Fruit fly (Drosophila melanogaster) whole organism, pupa: ENCODE measurements around the gene CG14324.

ENCODE experiments used
- CG10348 ChIP-seq: fragments of 200-800 bp; sonication (Bioruptor generic); IDR thresholded peaks from 2 replicates; pipeline ENCODE4 v1.3.6; 2022; ENCODE audit warnings: missing biosample characterization, missing genetic modification characterization
- CG12605 ChIP-seq: fragments of 200-800 bp; sonication (Bioruptor generic); IDR thresholded peaks from 2 replicates; pipeline ENCODE4 v1.3.6; 2022; ENCODE audit warnings: missing biosample characterization, missing genetic modification characterization
- CG13204 ChIP-seq: fragments of 200-800 bp; sonication (Bioruptor generic); optimal IDR thresholded peaks from 2 replicates; lab custom pipeline; 2018; ENCODE audit warnings: missing biosample characterization, mild to moderate bottlenecking, missing genetic modification characterization, moderate library complexity
- CG14655 ChIP-seq: fragments of 200-800 bp; sonication (Bioruptor generic); optimal IDR thresholded peaks from 3 replicates; lab custom pipeline; 2017; ENCODE audit warnings: mild to moderate bottlenecking, missing biosample characterization, missing genetic modification reagents, missing genetic modification characterization
- CG15710 ChIP-seq: fragments of 200-800 bp; sonication (Bioruptor generic); optimal IDR thresholded peaks from 2 replicates; lab custom pipeline; 2018; ENCODE audit warnings: missing biosample characterization, mild to moderate bottlenecking, missing genetic modification characterization, moderate library complexity
- CG17806 ChIP-seq: fragments of 200-800 bp; sonication (Bioruptor generic); optimal IDR thresholded peaks from 2 replicates; lab custom pipeline; 2018; ENCODE audit warnings: missing biosample characterization, mild to moderate bottlenecking, missing genetic modification characterization, moderate library complexity
- CG32121 ChIP-seq: fragments of 200-800 bp; sonication (Bioruptor generic); IDR thresholded peaks from 2 replicates; pipeline ENCODE4 v1.3.6; 2022; ENCODE audit warnings: missing biosample characterization, missing genetic modification characterization
- CG34367 ChIP-seq: fragments of 200-800 bp; sonication (Bioruptor generic); optimal IDR thresholded peaks from 2 replicates; lab custom pipeline; 2018; ENCODE audit warnings: missing biosample characterization, mild to moderate bottlenecking, missing genetic modification characterization
- CG4496 ChIP-seq: fragments of 200-800 bp; sonication (Bioruptor generic); IDR thresholded peaks from 3 replicates; pipeline ENCODE4 v1.3.6; 2022; ENCODE audit warnings: missing biosample characterization, missing genetic modification characterization
- CG8159 ChIP-seq: fragments of 200-800 bp; sonication (Bioruptor generic); optimal IDR thresholded peaks from 3 replicates; lab custom pipeline; 2018; ENCODE audit warnings: missing biosample characterization, mild to moderate bottlenecking, missing genetic modification characterization, moderate library complexity
- CG9948 ChIP-seq: fragments of 200-800 bp; sonication (Bioruptor generic); optimal IDR thresholded peaks from 2 replicates; lab custom pipeline; 2018; ENCODE audit warnings: missing biosample characterization, mild to moderate bottlenecking, missing genetic modification characterization, moderate library complexity
- D1 ChIP-seq: fragments of 200-800 bp; sonication (Bioruptor generic); optimal IDR thresholded peaks from 2 replicates; lab custom pipeline; 2018; ENCODE audit warnings: missing biosample characterization, mild to moderate bottlenecking, missing genetic modification characterization, moderate library complexity
- EcR ChIP-seq: fragments of 200-800 bp; sonication (Bioruptor generic); optimal IDR thresholded peaks from 3 replicates; lab custom pipeline; 2019; ENCODE audit warnings: missing biosample characterization, missing genetic modification characterization, mild to moderate bottlenecking, moderate library complexity, missing genetic modification reagents
- Ets98B ChIP-seq: fragments of 200-800 bp; sonication (Bioruptor generic); IDR thresholded peaks from 2 replicates; pipeline ENCODE4 v1.3.6; 2022; ENCODE audit warnings: missing biosample characterization, missing genetic modification characterization
- Pif1A ChIP-seq: fragments of 200-800 bp; sonication (Bioruptor generic); optimal IDR thresholded peaks from 3 replicates; lab custom pipeline; 2016; ENCODE audit warnings: missing biosample characterization, missing genetic modification characterization
- Pif1B ChIP-seq: fragments of 200-800 bp; sonication (Bioruptor generic); optimal IDR thresholded peaks from 3 replicates; lab custom pipeline; 2016; ENCODE audit warnings: missing biosample characterization, missing genetic modification characterization
- Snoo ChIP-seq: fragments of 200-800 bp; sonication (Bioruptor generic); optimal IDR thresholded peaks from 3 replicates; lab custom pipeline; 2017; ENCODE audit warnings: missing biosample characterization, mild to moderate bottlenecking, missing genetic modification characterization, inconsistent platforms
- fd96Ca ChIP-seq: fragments of 200-800 bp; sonication (Bioruptor generic); IDR thresholded peaks from 3 replicates; pipeline ENCODE4 v1.3.6; 2022; ENCODE audit warnings: missing biosample characterization, missing genetic modification characterization
- gl ChIP-seq: fragments of 200-800 bp; sonication (Bioruptor generic); optimal IDR thresholded peaks from 2 replicates; lab custom pipeline; 2018; ENCODE audit warnings: missing biosample characterization, mild to moderate bottlenecking, missing genetic modification characterization
- rn ChIP-seq: fragments of 200-800 bp; sonication (Bioruptor generic); IDR thresholded peaks from 2 replicates; pipeline ENCODE4 v1.3.6; 2022; ENCODE audit warnings: missing biosample characterization, missing genetic modification characterization

The CG14324 gene

DNA sequence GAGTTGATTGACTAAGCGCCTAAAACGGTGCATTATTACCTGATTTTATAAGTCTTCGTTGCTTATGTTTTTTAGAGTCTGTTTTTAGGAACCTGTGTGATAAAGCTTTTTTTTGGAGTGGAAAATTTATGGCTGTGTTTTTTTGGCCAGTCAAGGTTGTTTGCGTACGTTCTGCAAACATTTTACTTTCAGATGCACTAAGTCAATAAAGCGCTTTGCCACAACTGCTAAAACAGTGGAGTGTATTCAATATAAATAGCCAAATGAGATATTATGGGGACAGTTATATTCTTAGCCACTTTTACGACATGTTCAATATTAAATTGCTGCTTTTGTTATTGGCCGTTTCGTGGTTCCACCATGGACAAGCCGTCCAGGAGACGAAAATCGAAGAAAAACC, 23.5 kb downstream of the CG14324 start, which contains the start of gene Sgs5:
Gene Sgs5, plus strand, starts transcription at position 279 of the 400 bp plus-strand sequence.
- TF ChIP-seq CG10348 (GFP tag; lab: Robert Waterston, UW), result no peak
- no peak for TF ChIP-seq CG34367 (tag; lab: Kevin White, UChicago)
- no peak for TF ChIP-seq CG13204 (GFP tag; lab: Kevin White, UChicago)
- TF ChIP-seq CG4496, result no peak

- no peak for TF ChIP-seq CG8159
- no peak for TF ChIP-seq CG4496
- no peak for TF ChIP-seq CG34367 (tag; lab: Kevin White, UChicago)
- TF ChIP-seq Ets98B (GFP tag; lab: Robert Waterston, UW), result no peak
- no peak for TF ChIP-seq CG14655 (GFP tag; lab: Kevin White, UChicago)
- no peak for TF ChIP-seq CG15710 (tag; lab: Kevin White, UChicago)
- TF ChIP-seq gl, result no peak
- no peak for TF ChIP-seq CG17806 (tag; lab: Kevin White, UChicago)
- no peak for TF ChIP-seq Pif1B (GFP tag; lab: Kevin White, UChicago)
- no peak for TF ChIP-seq CG10348 (GFP tag; lab: Robert Waterston, UW)
- no peak for TF ChIP-seq CG9948 (tag; lab: Kevin White, UChicago)
- no peak for TF ChIP-seq CG32121 (GFP tag; lab: Robert Waterston, UW)
- TF ChIP-seq CG12605 (GFP tag; lab: Robert Waterston, UW), result no peak
- TF ChIP-seq Snoo (tag; lab: Kevin White, UChicago), result no peak
- no peak for TF ChIP-seq EcR
- TF ChIP-seq D1 (tag; lab: Kevin White, UChicago), result no peak
- TF ChIP-seq, all 21 proteins: peak for 0
Observed at dm6 chr3R:17594086-17594485, 24.5 kb downstream of the CG14324 start, which contains the start of gene Sgs5bis. Gene Sgs5bis, plus strand, starts transcription at chr3R:17594386.

- TF ChIP-seq CG8159 (no peak), CG15710 (tag; lab: Kevin White, UChicago) (no peak), CG4496 (no peak), Pif1B (GFP tag; lab: Kevin White, UChicago) (no peak), CG17806 (tag; lab: Kevin White, UChicago) (no peak), CG13204 (GFP tag; lab: Kevin White, UChicago) (no peak), gl (no peak), fd96Ca (GFP tag; lab: Robert Waterston, UW) (no peak), CG34367 (tag; lab: Kevin White, UChicago) (no peak), Pif1A (GFP tag; lab: Kevin White, UChicago) (no peak)
Observed at dm6 chr3R:17593470-17593869, 25.1 kb downstream of the CG14324 start.

dm6 chr3R:17591831-17592230, 26.8 kb downstream of the CG14324 start:
- TF ChIP-seq CG9948 (tag; lab: Kevin White, UChicago) (no peak), CG12605 (GFP tag; lab: Robert Waterston, UW) (no peak), CG17806 (tag; lab: Kevin White, UChicago) (no peak), CG8159 (no peak), CG34367 (tag; lab: Kevin White, UChicago) (no peak), CG10348 (GFP tag; lab: Robert Waterston, UW) (no peak), gl (no peak), Pif1B (GFP tag; lab: Kevin White, UChicago) (no peak)

DNA sequence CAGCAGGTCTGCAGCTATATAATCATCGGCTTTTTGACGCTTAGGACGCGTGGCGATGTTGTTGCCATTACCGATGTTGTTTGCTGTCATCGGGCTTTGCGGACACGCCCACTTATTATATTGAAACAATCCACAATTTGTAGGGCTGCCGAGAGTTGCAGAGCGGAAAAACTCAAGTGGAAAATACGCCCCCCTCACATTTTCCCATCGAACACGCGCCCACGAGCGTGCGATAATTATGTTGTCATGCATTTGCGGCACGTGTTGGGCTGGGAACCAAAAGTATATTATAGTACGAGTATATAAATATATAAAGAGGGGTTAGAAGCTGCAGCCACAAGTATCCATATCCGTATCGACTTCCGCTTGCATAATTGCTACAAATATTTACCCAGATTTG, 29.8 kb downstream of the CG14324 start:
- TF ChIP-seq D1 (tag; lab: Kevin White, UChicago) (no peak), CG12605 (GFP tag; lab: Robert Waterston, UW) (no peak), CG17806 (tag; lab: Kevin White, UChicago) (no peak), rn (GFP tag; lab: Robert Waterston, UW) (no peak), Pif1B (GFP tag; lab: Kevin White, UChicago) (no peak), CG34367 (tag; lab: Kevin White, UChicago) (no peak), CG13204 (GFP tag; lab: Kevin White, UChicago) (no peak), CG15710 (tag; lab: Kevin White, UChicago) (no peak), Snoo (tag; lab: Kevin White, UChicago) (no peak), Pif1A (GFP tag; lab: Kevin White, UChicago) (no peak), fd96Ca (GFP tag; lab: Robert Waterston, UW) (no peak)
- TF ChIP-seq, all 21 proteins: peak for 0

- TF ChIP-seq CG10348 (GFP tag; lab: Robert Waterston, UW), result no peak
- TF ChIP-seq Ets98B (GFP tag; lab: Robert Waterston, UW), result no peak
- TF ChIP-seq CG15710 (tag; lab: Kevin White, UChicago), result no peak
- no peak for TF ChIP-seq Snoo (tag; lab: Kevin White, UChicago)
- TF ChIP-seq CG9948 (tag; lab: Kevin White, UChicago), result no peak
- peak; percentile 26 for TF ChIP-seq CG8159
- TF ChIP-seq CG17806 (tag; lab: Kevin White, UChicago), result no peak
- TF ChIP-seq CG14655 (GFP tag; lab: Kevin White, UChicago), result no peak
- TF ChIP-seq, all 21 proteins: peak for 1
Observed at dm6 chr3R:17583658-17584460, 34.7 kb downstream of the CG14324 start.
